Worm (Caenorhabditis elegans) whole organism, mixed stage, embryonic: ENCODE measurements around the gene vps-33.2.

Source experiments
- blmp-1 ChIP-seq: fragments of 150-350 bp; optimal IDR thresholded peaks from 2 replicates; lab custom pipeline; 2014; ENCODE audit warnings: missing biosample characterization, missing genetic modification characterization
- flh-1 ChIP-seq: fragments of 200-800 bp; sonication (Bioruptor generic); optimal IDR thresholded peaks from 2 replicates; lab custom pipeline; 2018; ENCODE audit warnings: mild to moderate bottlenecking, missing genetic modification characterization, moderate library complexity, missing compliant biosample characterization
- ham-2 ChIP-seq: fragments of 200-800 bp; sonication (Bioruptor generic); optimal IDR thresholded peaks from 2 replicates; lab custom pipeline; 2018; ENCODE audit warnings: mild to moderate bottlenecking, missing genetic modification characterization, missing compliant biosample characterization
- hlh-1 ChIP-seq: fragments of 150-350 bp; optimal IDR thresholded peaks from 2 replicates; lab custom pipeline; 2014; ENCODE audit warnings: missing biosample characterization, missing genetic modification reagents, missing genetic modification characterization
- lin-13 ChIP-seq: fragments of 150-350 bp; optimal IDR thresholded peaks from 2 replicates; lab custom pipeline; 2014; ENCODE audit warnings: missing biosample characterization, missing genetic modification characterization
- lsy-2 ChIP-seq: fragments of 150-350 bp; optimal IDR thresholded peaks from 2 replicates; lab custom pipeline; 2014; ENCODE audit warnings: missing biosample characterization, missing genetic modification characterization
- nhr-237 ChIP-seq: fragments of 150-350 bp; optimal IDR thresholded peaks from 2 replicates; lab custom pipeline; 2014; ENCODE audit warnings: missing biosample characterization, missing genetic modification characterization
- nhr-76 ChIP-seq: sonication (generic microtip); optimal IDR thresholded peaks from 2 replicates; lab custom pipeline; 2017; ENCODE audit warnings: missing biosample characterization, missing genetic modification characterization
- pha-4 ChIP-seq: fragments of 150-350 bp; optimal IDR thresholded peaks from 2 replicates; lab custom pipeline; 2018; ENCODE audit warnings: missing biosample characterization, missing genetic modification reagents, missing genetic modification characterization
- sptf-1 ChIP-seq: sonication (generic microtip); optimal IDR thresholded peaks from 2 replicates; lab custom pipeline; 2017; ENCODE audit warnings: mild to moderate bottlenecking, missing genetic modification characterization, moderate library complexity, missing compliant biosample characterization
- unc-120 ChIP-seq: sonication (generic microtip); optimal IDR thresholded peaks from 2 replicates; lab custom pipeline; 2017; ENCODE audit warnings: missing genetic modification characterization, missing compliant biosample characterization; ENCODE audit not compliant: poor library complexity, severe bottlenecking
- unc-39 ChIP-seq: fragments of 150-350 bp; optimal IDR thresholded peaks from 2 replicates; lab custom pipeline; 2014; ENCODE audit warnings: missing biosample characterization, missing genetic modification characterization
- zip-8 ChIP-seq: fragments of 150-350 bp; optimal IDR thresholded peaks from 2 replicates; lab custom pipeline; 2014; ENCODE audit warnings: missing biosample characterization, missing genetic modification characterization

- TF ChIP-seq lsy-2 (no peak), ham-2 (no peak), nhr-76 (tag; lab: Kevin White, UChicago) (no peak), flh-1 (GFP tag; lab: Kevin White, UChicago) (no peak), lin-13 (no peak), sptf-1 (no peak), blmp-1 (tag; lab: Kevin White, UChicago) (no peak), pha-4 (tag; lab: Kevin White, UChicago) (no peak), unc-39 (tag; lab: Kevin White, UChicago) (no peak), unc-120 (no peak), zip-8 (tag; lab: Kevin White, UChicago) (no peak), nhr-237 (no peak), hlh-1 (no peak)
Measured at ce11 chrII:6578378-6578777, 22.6 kb upstream of the vps-33.2 start, which contains the start of gene sra-31.
